Fruit fly (Drosophila melanogaster) whole organism, embryonic: ENCODE data around the gene CG13995.
A peak's percentile ranks its signal among the peaks of the same experiment; 100 is the strongest.

Source experiments
- B-H1 ChIP-seq: fragments of 200-800 bp; sonication (Bioruptor generic); IDR thresholded peaks from 3 replicates; pipeline ENCODE4 v1.3.6; 2022; ENCODE audit warnings: missing biosample characterization, missing genetic modification characterization
- Bgb ChIP-seq: fragments of 200-800 bp; sonication (Bioruptor generic); IDR thresholded peaks from 2 replicates; pipeline ENCODE4 v1.3.6; 2022; ENCODE audit warnings: missing biosample characterization, missing genetic modification characterization; ENCODE audit not compliant: partially characterized antibody
- CG10147 ChIP-seq: fragments of 200-800 bp; sonication (Bioruptor generic); optimal IDR thresholded peaks from 2 replicates; lab custom pipeline; 2019; ENCODE audit warnings: missing biosample characterization, mild to moderate bottlenecking, missing genetic modification characterization, moderate library complexity
- CG10274 ChIP-seq: fragments of 200-800 bp; sonication (Bioruptor generic); optimal IDR thresholded peaks from 3 replicates; lab custom pipeline; 2017; ENCODE audit warnings: missing biosample characterization, mild to moderate bottlenecking, missing genetic modification characterization
- CG11456 ChIP-seq: fragments of 200-800 bp; sonication (Bioruptor generic); IDR thresholded peaks from 3 replicates; pipeline ENCODE4 v1.3.6; 2022; ENCODE audit warnings: missing biosample characterization, missing genetic modification characterization
- CG12071 ChIP-seq: fragments of 200-800 bp; sonication (Bioruptor generic); optimal IDR thresholded peaks from 3 replicates; lab custom pipeline; 2018; ENCODE audit warnings: missing biosample characterization, mild to moderate bottlenecking, missing genetic modification characterization
- CG12219 ChIP-seq: fragments of 200-800 bp; sonication (Bioruptor generic); optimal IDR thresholded peaks from 3 replicates; lab custom pipeline; 2018; ENCODE audit warnings: missing biosample characterization, mild to moderate bottlenecking, missing genetic modification characterization
- CG1233 ChIP-seq: fragments of 200-800 bp; sonication (Bioruptor generic); optimal IDR thresholded peaks from 4 replicates; lab custom pipeline; 2018; ENCODE audit warnings: missing biosample characterization, mild to moderate bottlenecking, missing genetic modification characterization
- CG13296 ChIP-seq: fragments of 200-800 bp; sonication (Bioruptor generic); optimal IDR thresholded peaks from 3 replicates; lab custom pipeline; 2018; ENCODE audit warnings: missing biosample characterization, mild to moderate bottlenecking, missing genetic modification characterization
- CG14441 ChIP-seq: fragments of 200-800 bp; sonication (Bioruptor generic); IDR thresholded peaks from 2 replicates; pipeline ENCODE4 v1.3.6; 2022; ENCODE audit warnings: missing biosample characterization, missing genetic modification characterization
- CG15479 ChIP-seq: fragments of 200-800 bp; sonication (Bioruptor generic); optimal IDR thresholded peaks from 3 replicates; lab custom pipeline; 2019; ENCODE audit warnings: missing biosample characterization, mild to moderate bottlenecking, missing genetic modification characterization, moderate library complexity
- CG17359 ChIP-seq: fragments of 200-800 bp; sonication (Bioruptor generic); optimal IDR thresholded peaks from 3 replicates; lab custom pipeline; 2018; ENCODE audit warnings: missing biosample characterization, mild to moderate bottlenecking, missing genetic modification characterization, moderate library complexity
- CG17385 ChIP-seq: fragments of 200-800 bp; sonication (Bioruptor generic); optimal IDR thresholded peaks from 3 replicates; lab custom pipeline; 2018; ENCODE audit warnings: missing biosample characterization, mild to moderate bottlenecking, missing genetic modification characterization
- CG2202 ChIP-seq: fragments of 200-800 bp; sonication (Bioruptor generic); optimal IDR thresholded peaks from 2 replicates; lab custom pipeline; 2018; ENCODE audit warnings: missing biosample characterization, mild to moderate bottlenecking, missing genetic modification characterization
- CG2712 ChIP-seq: fragments of 200-800 bp; optimal IDR thresholded peaks from 3 replicates; lab custom pipeline; 2019; ENCODE audit warnings: missing biosample characterization, mild to moderate bottlenecking, missing genetic modification characterization, moderate library complexity
- CG2875 ChIP-seq: fragments of 200-800 bp; sonication (Bioruptor generic); optimal IDR thresholded peaks from 2 replicates; lab custom pipeline; 2017; ENCODE audit warnings: missing biosample characterization, mild to moderate bottlenecking, missing genetic modification characterization, missing genetic modification reagents
- CG33213 ChIP-seq: fragments of 200-800 bp; sonication (Bioruptor generic); optimal IDR thresholded peaks from 3 replicates; lab custom pipeline; 2016; ENCODE audit warnings: missing biosample characterization, missing genetic modification characterization
- CG3995 ChIP-seq: fragments of 200-800 bp; sonication (Bioruptor generic); optimal IDR thresholded peaks from 3 replicates; lab custom pipeline; 2016; ENCODE audit warnings: missing biosample characterization, missing genetic modification characterization
- CG6689 ChIP-seq: fragments of 200-800 bp; sonication (Bioruptor generic); IDR thresholded peaks from 2 replicates; pipeline ENCODE4 v1.3.6; 2022; ENCODE audit warnings: missing biosample characterization, missing genetic modification characterization
- CG9437 ChIP-seq: fragments of 200-800 bp; sonication (Bioruptor generic); optimal IDR thresholded peaks from 2 replicates; lab custom pipeline; 2018; ENCODE audit warnings: missing biosample characterization, mild to moderate bottlenecking, missing genetic modification characterization
- CTCF ChIP-seq: fragments of 200-800 bp; sonication (Bioruptor generic); optimal IDR thresholded peaks from 2 replicates; lab custom pipeline; 2017; ENCODE audit warnings: missing biosample characterization, mild to moderate bottlenecking, missing genetic modification characterization, moderate library complexity
- Max ChIP-seq: fragments of 200-800 bp; sonication (Bioruptor generic); optimal IDR thresholded peaks from 2 replicates; lab custom pipeline; 2016; ENCODE audit warnings: missing biosample characterization, mild to moderate bottlenecking, missing genetic modification characterization
- Oli ChIP-seq: fragments of 200-800 bp; sonication (Bioruptor generic); optimal IDR thresholded peaks from 2 replicates; lab custom pipeline; 2018; ENCODE audit warnings: missing biosample characterization, mild to moderate bottlenecking, missing genetic modification characterization, moderate library complexity
- Sox100B ChIP-seq: fragments of 200-800 bp; sonication (Bioruptor generic); optimal IDR thresholded peaks from 3 replicates; lab custom pipeline; 2018; ENCODE audit warnings: missing biosample characterization, mild to moderate bottlenecking, missing genetic modification characterization
- ato ChIP-seq: fragments of 200-800 bp; sonication (Bioruptor generic); IDR thresholded peaks from 2 replicates; pipeline ENCODE4 v1.3.6; 2022; ENCODE audit warnings: missing biosample characterization, missing genetic modification characterization; ENCODE audit not compliant: partially characterized antibody
- bab2 ChIP-seq: fragments of 200-800 bp; sonication (Bioruptor generic); optimal IDR thresholded peaks from 2 replicates; lab custom pipeline; 2016; ENCODE audit warnings: missing biosample characterization, missing genetic modification characterization
- chif ChIP-seq, 2 experiments: fragments of 200-800 bp; sonication (Bioruptor generic); optimal IDR thresholded peaks; 3 replicates each; lab custom pipeline; 2016; ENCODE audit warnings: missing biosample characterization in 2 of 2, missing genetic modification characterization in 2 of 2
- exex ChIP-seq: fragments of 200-800 bp; sonication (Bioruptor generic); optimal IDR thresholded peaks from 4 replicates; lab custom pipeline; 2018; ENCODE audit warnings: missing biosample characterization, mild to moderate bottlenecking, missing genetic modification characterization, moderate library complexity
- fd96Cb ChIP-seq: fragments of 200-800 bp; sonication (Bioruptor generic); optimal IDR thresholded peaks from 2 replicates; lab custom pipeline; 2018; ENCODE audit warnings: missing biosample characterization, mild to moderate bottlenecking, missing genetic modification characterization, moderate library complexity
- hkb ChIP-seq, 2 experiments: fragments of 200-800 bp in 1 of 2; fragments of >200 bp in 1 of 2; sonication (Bioruptor generic) in 1 of 2; IDR thresholded peaks in 1 of 2; optimal IDR thresholded peaks in 1 of 2; 2 replicates each; pipeline versions ENCODE4 v1.3.6 to Lab custom; 2017 to 2022; ENCODE audit warnings: missing biosample characterization in 1 of 2, missing genetic modification characterization in 1 of 2
- insv ChIP-seq, 2 experiments: fragments of 200-800 bp; sonication (Bioruptor generic); optimal IDR thresholded peaks; 3 replicates each; lab custom pipeline; 2016 to 2018; ENCODE audit warnings: missing biosample characterization in 2 of 2, missing genetic modification characterization in 2 of 2
- jing ChIP-seq: fragments of 200-800 bp; sonication (Bioruptor generic); optimal IDR thresholded peaks from 2 replicates; lab custom pipeline; 2018; ENCODE audit warnings: missing biosample characterization, mild to moderate bottlenecking, missing genetic modification characterization
- kay ChIP-seq: fragments of 200-800 bp; sonication (Bioruptor generic); optimal IDR thresholded peaks from 2 replicates; lab custom pipeline; 2016; ENCODE audit warnings: missing biosample characterization, missing genetic modification characterization
- mirr ChIP-seq: fragments of 200-800 bp; sonication (Bioruptor generic); optimal IDR thresholded peaks from 3 replicates; lab custom pipeline; 2018; ENCODE audit warnings: missing biosample characterization, mild to moderate bottlenecking, missing genetic modification characterization
- nau ChIP-seq: fragments of 200-800 bp; sonication (Bioruptor generic); optimal IDR thresholded peaks from 3 replicates; lab custom pipeline; 2017; ENCODE audit warnings: missing biosample characterization, mild to moderate bottlenecking, missing genetic modification characterization, missing genetic modification reagents
- oc ChIP-seq: fragments of 200-800 bp; sonication (Bioruptor generic); optimal IDR thresholded peaks from 2 replicates; lab custom pipeline; 2018; ENCODE audit warnings: missing biosample characterization, mild to moderate bottlenecking, missing genetic modification characterization, moderate library complexity
- pros ChIP-seq: fragments of 200-800 bp; sonication (Bioruptor generic); optimal IDR thresholded peaks from 3 replicates; lab custom pipeline; 2019; ENCODE audit warnings: missing biosample characterization, mild to moderate bottlenecking, missing genetic modification characterization, moderate library complexity
- pum ChIP-seq: fragments of 200-800 bp; sonication (Bioruptor generic); optimal IDR thresholded peaks from 2 replicates; lab custom pipeline; 2016; ENCODE audit warnings: missing biosample characterization, missing genetic modification characterization
- pzg ChIP-seq: fragments of 200-800 bp; sonication (Bioruptor generic); optimal IDR thresholded peaks from 3 replicates; lab custom pipeline; 2018; ENCODE audit warnings: missing biosample characterization, mild to moderate bottlenecking, missing genetic modification characterization, moderate library complexity
- ranshi ChIP-seq: fragments of 200-800 bp; sonication (Bioruptor generic); IDR thresholded peaks from 2 replicates; pipeline ENCODE4 v1.3.6; 2022; ENCODE audit warnings: missing biosample characterization, missing genetic modification characterization
- sc ChIP-seq, 3 experiments: fragments of >200 bp in 2 of 3; fragments of 200-800 bp in 1 of 3; sonication (Bioruptor generic) in 1 of 3; optimal IDR thresholded peaks; 2 replicates in 2 of 3; 3 replicates in 1 of 3; lab custom pipeline; 2017; ENCODE audit warnings: mild to moderate bottlenecking in 1 of 3, missing biosample characterization in 1 of 3, missing genetic modification characterization in 1 of 3, missing genetic modification reagents in 1 of 3
- scrt ChIP-seq: fragments of 200-800 bp; sonication (Bioruptor generic); optimal IDR thresholded peaks from 2 replicates; lab custom pipeline; 2018; ENCODE audit warnings: missing biosample characterization, mild to moderate bottlenecking, missing genetic modification characterization, moderate library complexity
- sens-2 ChIP-seq: fragments of 200-800 bp; sonication (Bioruptor generic); IDR thresholded peaks from 2 replicates; pipeline ENCODE4 v1.3.6; 2022; ENCODE audit warnings: missing biosample characterization, missing genetic modification characterization
- slou ChIP-seq: fragments of 200-800 bp; sonication (Bioruptor generic); optimal IDR thresholded peaks from 3 replicates; lab custom pipeline; 2016; ENCODE audit warnings: missing biosample characterization, missing genetic modification characterization
- so ChIP-seq: fragments of 200-800 bp; sonication (Bioruptor generic); IDR thresholded peaks from 3 replicates; pipeline ENCODE4 v1.3.6; 2022; ENCODE audit warnings: missing biosample characterization, missing genetic modification characterization
- trh ChIP-seq: fragments of 200-800 bp; sonication (Bioruptor generic); optimal IDR thresholded peaks from 2 replicates; lab custom pipeline; 2016; ENCODE audit warnings: missing biosample characterization, missing genetic modification characterization
- tx ChIP-seq: fragments of 200-800 bp; sonication (Bioruptor generic); optimal IDR thresholded peaks from 2 replicates; lab custom pipeline; 2016; ENCODE audit warnings: missing biosample characterization, missing genetic modification characterization
- wek ChIP-seq: fragments of 200-800 bp; sonication (Bioruptor generic); optimal IDR thresholded peaks from 3 replicates; lab custom pipeline; 2018; ENCODE audit warnings: missing biosample characterization, mild to moderate bottlenecking, missing genetic modification characterization, moderate library complexity

The CG13995 gene

dm6 chr2L:6045972-6046718 is 8.0 kb upstream of the CG13995 start, which contains the start of gene Pfas (continued):
- TF ChIP-seq trh (no peak), CG2202 (tag; lab: Kevin White, UChicago) (no peak), nau (GFP tag; lab: Kevin White, UChicago) (no peak), CG3995 (GFP tag; lab: Kevin White, UChicago) (no peak), tx (peak; percentile 47), exex (tag; lab: Kevin White, UChicago) (peak; percentile 78), CG15479 (no peak), so (GFP tag; lab: Robert Waterston, UW) (no peak), CG12071 (GFP tag; lab: Kevin White, UChicago) (peak; percentile 31), jing (GFP tag; lab: Kevin White, UChicago) (no peak), kay (GFP tag; lab: Kevin White, UChicago) (peak; percentile 45), CG14441 (no peak), bab2 (GFP tag; lab: Kevin White, UChicago) (peak; percentile 5), Oli (no peak), Sox100B (GFP tag; lab: Kevin White, UChicago) (no peak), CG33213 (peak; percentile 37), Bgb (peak; percentile 33; the same call in 1 of the 2 replicates), CG6689 (GFP tag; lab: Robert Waterston, UW) (no peak), CG17359 (peak; percentile 22), wek (GFP tag; lab: Kevin White, UChicago) (no peak), B-H1 (GFP tag; lab: Robert Waterston, UW) (no peak), sc (optimal IDR thresholded peaks at IDR 0.05; lab: Kevin White, UChicago) (no peak), sc (GFP tag; optimal IDR thresholded peaks at IDR 0.05; lab: Kevin White, UChicago) (no peak), CG2712 (tag; lab: Kevin White, UChicago) (peak; percentile 38), pros (GFP tag; lab: Kevin White, UChicago) (no peak), ranshi (GFP tag; lab: Robert Waterston, UW) (peak; percentile 64), chif (GFP tag; optimal IDR thresholded peaks at IDR 0.05; lab: Kevin White, UChicago) (peak in 1 of 2 experiments; percentile 7), sens-2 (GFP tag; lab: Robert Waterston, UW) (no peak), CG1233 (GFP tag; lab: Kevin White, UChicago) (peak; percentile 54), pzg (GFP tag; lab: Kevin White, UChicago) (peak; percentile 65), hkb (optimal IDR thresholded peaks at IDR 0.05; lab: Kevin White, UChicago) (no peak), hkb (GFP tag; IDR thresholded peaks at IDR 0.05; lab: Robert Waterston, UW) (no peak; the same call in 1 of the 2 replicates), CG11456 (GFP tag; lab: Robert Waterston, UW) (0 out of 3 replicates have a peak, but pooled peaks have one; percentile 34), CTCF (GFP tag; lab: Kevin White, UChicago) (peak; percentile 7), CG10274 (GFP tag; lab: Kevin White, UChicago) (no peak), CG9437 (GFP tag; lab: Kevin White, UChicago) (peak; percentile 8), CG2875 (GFP tag; lab: Kevin White, UChicago) (no peak), CG10147 (GFP tag; lab: Kevin White, UChicago) (peak; percentile 30), slou (GFP tag; lab: Kevin White, UChicago) (no peak), mirr (GFP tag; lab: Kevin White, UChicago) (peak; percentile 75), oc (tag; lab: Kevin White, UChicago) (peak; percentile 15), CG12219 (no peak), scrt (GFP tag; lab: Kevin White, UChicago) (peak; percentile 47), ato (GFP tag; lab: Robert Waterston, UW) (no peak), CG13296 (GFP tag; lab: Kevin White, UChicago) (peak; percentile 26), fd96Cb (no peak), pum (GFP tag; lab: Kevin White, UChicago) (no peak), insv (GFP tag; optimal IDR thresholded peaks at IDR 0.05; lab: Kevin White, UChicago) (no peak), Max (peak; percentile 33), CG17385 (peak; percentile 26)
